Fruit fly (Drosophila melanogaster) whole organism, embryonic: ENCODE measurements around the gene nan.
A peak's percentile ranks its signal among the peaks of the same experiment; 100 is the strongest.

Source experiments
- ATbp ChIP-seq: fragments of 200-800 bp; sonication (Bioruptor generic); optimal IDR thresholded peaks from 2 replicates; lab custom pipeline; 2017; ENCODE audit warnings: missing biosample characterization, mild to moderate bottlenecking, missing genetic modification characterization, missing genetic modification reagents
- Blimp-1 ChIP-seq: fragments of 200-800 bp; sonication (Bioruptor generic); optimal IDR thresholded peaks from 3 replicates; lab custom pipeline; 2018; ENCODE audit warnings: missing biosample characterization, missing genetic modification characterization, mild to moderate bottlenecking, moderate library complexity, missing genetic modification reagents
- CG10267 ChIP-seq: fragments of 200-800 bp; sonication (Bioruptor generic); optimal IDR thresholded peaks from 2 replicates; lab custom pipeline; 2018; ENCODE audit warnings: missing biosample characterization, mild to moderate bottlenecking, missing genetic modification characterization, moderate library complexity
- CG11504 ChIP-seq: fragments of 200-800 bp; sonication (Bioruptor generic); optimal IDR thresholded peaks from 3 replicates; lab custom pipeline; 2019; ENCODE audit warnings: missing biosample characterization, mild to moderate bottlenecking, missing genetic modification characterization, moderate library complexity
- CG12236 ChIP-seq: fragments of 200-800 bp; sonication (Bioruptor generic); optimal IDR thresholded peaks from 2 replicates; lab custom pipeline; 2016; ENCODE audit warnings: missing biosample characterization, missing genetic modification characterization
- CG1233 ChIP-seq: fragments of 200-800 bp; sonication (Bioruptor generic); optimal IDR thresholded peaks from 4 replicates; lab custom pipeline; 2018; ENCODE audit warnings: missing biosample characterization, mild to moderate bottlenecking, missing genetic modification characterization
- CG1529 ChIP-seq: fragments of 200-800 bp; sonication (Bioruptor generic); optimal IDR thresholded peaks from 3 replicates; lab custom pipeline; 2018; ENCODE audit warnings: missing biosample characterization, missing genetic modification characterization
- CG15479 ChIP-seq: fragments of 200-800 bp; sonication (Bioruptor generic); optimal IDR thresholded peaks from 3 replicates; lab custom pipeline; 2019; ENCODE audit warnings: missing biosample characterization, mild to moderate bottlenecking, missing genetic modification characterization, moderate library complexity
- CG1603 ChIP-seq: fragments of 200-800 bp; sonication (Bioruptor generic); optimal IDR thresholded peaks from 2 replicates; lab custom pipeline; 2019; ENCODE audit warnings: missing biosample characterization, mild to moderate bottlenecking, missing genetic modification characterization, moderate library complexity
- CG17328 ChIP-seq: fragments of 200-800 bp; sonication (Bioruptor generic); IDR thresholded peaks from 2 replicates; pipeline ENCODE4 v1.3.6; 2022; ENCODE audit warnings: missing biosample characterization, missing genetic modification characterization
- CG18262 ChIP-seq: fragments of 200-800 bp; optimal IDR thresholded peaks from 3 replicates; lab custom pipeline; 2019; ENCODE audit warnings: missing biosample characterization, mild to moderate bottlenecking, missing genetic modification characterization, moderate library complexity
- CG1832 ChIP-seq: fragments of 200-800 bp; sonication (Bioruptor generic); optimal IDR thresholded peaks from 2 replicates; lab custom pipeline; 2017; ENCODE audit warnings: missing biosample characterization, mild to moderate bottlenecking, missing genetic modification characterization, inconsistent platforms
- CG2678 ChIP-seq: fragments of 200-800 bp; sonication (Bioruptor generic); optimal IDR thresholded peaks from 3 replicates; lab custom pipeline; 2019; ENCODE audit warnings: missing biosample characterization, mild to moderate bottlenecking, missing genetic modification characterization, moderate library complexity
- CG2712 ChIP-seq: fragments of 200-800 bp; optimal IDR thresholded peaks from 3 replicates; lab custom pipeline; 2019; ENCODE audit warnings: missing biosample characterization, mild to moderate bottlenecking, missing genetic modification characterization, moderate library complexity
- CG2875 ChIP-seq: fragments of 200-800 bp; sonication (Bioruptor generic); optimal IDR thresholded peaks from 2 replicates; lab custom pipeline; 2017; ENCODE audit warnings: missing biosample characterization, mild to moderate bottlenecking, missing genetic modification characterization, missing genetic modification reagents
- CG33557 ChIP-seq: fragments of 200-800 bp; sonication (Bioruptor generic); optimal IDR thresholded peaks from 2 replicates; lab custom pipeline; 2019; ENCODE audit warnings: missing biosample characterization, mild to moderate bottlenecking, missing genetic modification characterization, moderate library complexity
- CG7271 ChIP-seq: fragments of 200-800 bp; sonication (Bioruptor generic); optimal IDR thresholded peaks from 2 replicates; lab custom pipeline; 2018; ENCODE audit warnings: missing biosample characterization, mild to moderate bottlenecking, missing genetic modification characterization, moderate library complexity
- CG7839 ChIP-seq: fragments of 200-800 bp; sonication (Bioruptor generic); optimal IDR thresholded peaks from 3 replicates; lab custom pipeline; 2018; ENCODE audit warnings: missing biosample characterization, mild to moderate bottlenecking, missing genetic modification characterization, moderate library complexity
- CG8359 ChIP-seq: fragments of 200-800 bp; sonication (Bioruptor generic); optimal IDR thresholded peaks from 2 replicates; lab custom pipeline; 2017; ENCODE audit warnings: missing biosample characterization, mild to moderate bottlenecking, missing genetic modification characterization, borderline replicate concordance
- CG8388 ChIP-seq: fragments of 200-800 bp; sonication (Bioruptor generic); optimal IDR thresholded peaks from 2 replicates; lab custom pipeline; 2019; ENCODE audit warnings: missing biosample characterization, mild to moderate bottlenecking, missing genetic modification characterization, moderate library complexity
- CG8924 ChIP-seq: fragments of 200-800 bp; optimal IDR thresholded peaks from 3 replicates; lab custom pipeline; 2019; ENCODE audit warnings: missing biosample characterization, mild to moderate bottlenecking, missing genetic modification characterization, moderate library complexity
- CG9797 ChIP-seq: fragments of 200-800 bp; sonication (Bioruptor generic); optimal IDR thresholded peaks from 3 replicates; lab custom pipeline; 2018; ENCODE audit warnings: missing biosample characterization, mild to moderate bottlenecking, missing genetic modification characterization
- CTCF ChIP-seq: fragments of 200-800 bp; sonication (Bioruptor generic); optimal IDR thresholded peaks from 2 replicates; lab custom pipeline; 2017; ENCODE audit warnings: missing biosample characterization, mild to moderate bottlenecking, missing genetic modification characterization, moderate library complexity
- CoRest ChIP-seq: fragments of 200-800 bp; sonication (Bioruptor generic); optimal IDR thresholded peaks from 3 replicates; lab custom pipeline; 2018; ENCODE audit warnings: missing biosample characterization, mild to moderate bottlenecking, missing genetic modification characterization, moderate library complexity
- Hr51 ChIP-seq, 2 experiments: fragments of 200-800 bp; sonication (Bioruptor generic); optimal IDR thresholded peaks; 2 replicates in 1 of 2; 3 replicates in 1 of 2; lab custom pipeline; 2016 to 2018; ENCODE audit warnings: missing biosample characterization in 2 of 2, missing genetic modification characterization in 2 of 2, mild to moderate bottlenecking in 1 of 2, moderate library complexity in 1 of 2
- NfI ChIP-seq: fragments of 200-800 bp; sonication (Bioruptor generic); optimal IDR thresholded peaks from 3 replicates; lab custom pipeline; 2018; ENCODE audit warnings: missing biosample characterization, mild to moderate bottlenecking, missing genetic modification characterization, moderate library complexity
- Ssrp ChIP-seq: fragments of 200-800 bp; sonication (Bioruptor generic); optimal IDR thresholded peaks from 2 replicates; lab custom pipeline; 2018; ENCODE audit warnings: missing biosample characterization, mild to moderate bottlenecking, missing genetic modification characterization, moderate library complexity
- ara ChIP-seq: fragments of 200-800 bp; sonication (Bioruptor generic); IDR thresholded peaks from 2 replicates; pipeline ENCODE4 v1.3.6; 2022; ENCODE audit warnings: missing biosample characterization, missing genetic modification characterization
- bsh ChIP-seq, 2 experiments: fragments of 200-800 bp; sonication (Bioruptor generic); optimal IDR thresholded peaks; 2 replicates each; lab custom pipeline; 2017 to 2018; ENCODE audit warnings: mild to moderate bottlenecking in 2 of 2, missing biosample characterization in 2 of 2, missing genetic modification characterization in 2 of 2, moderate library complexity in 1 of 2
- cad ChIP-seq: fragments of >200 bp; optimal IDR thresholded peaks from 2 replicates; lab custom pipeline; 2017; ENCODE audit warnings: missing biosample characterization, missing genetic modification characterization
- dan ChIP-seq: fragments of 200-800 bp; sonication (Bioruptor generic); IDR thresholded peaks from 2 replicates; pipeline ENCODE4 v1.3.6; 2022; ENCODE audit warnings: missing biosample characterization, missing genetic modification characterization
- dmrt11E ChIP-seq: fragments of 200-800 bp; sonication (Bioruptor generic); optimal IDR thresholded peaks from 3 replicates; lab custom pipeline; 2018; ENCODE audit warnings: missing biosample characterization, mild to moderate bottlenecking, missing genetic modification characterization, moderate library complexity
- dmrt99B ChIP-seq: fragments of 200-800 bp; sonication (Bioruptor generic); optimal IDR thresholded peaks from 2 replicates; lab custom pipeline; 2018; ENCODE audit warnings: missing biosample characterization, mild to moderate bottlenecking, missing genetic modification characterization, moderate library complexity
- fd3F ChIP-seq: fragments of 200-800 bp; sonication (Bioruptor generic); optimal IDR thresholded peaks from 2 replicates; lab custom pipeline; 2018; ENCODE audit warnings: missing biosample characterization, mild to moderate bottlenecking, missing genetic modification characterization, moderate library complexity
- fd64A ChIP-seq: fragments of 200-800 bp; sonication (Bioruptor generic); optimal IDR thresholded peaks from 3 replicates; lab custom pipeline; 2018; ENCODE audit warnings: missing biosample characterization, mild to moderate bottlenecking, missing genetic modification characterization
- fd96Cb ChIP-seq: fragments of 200-800 bp; sonication (Bioruptor generic); optimal IDR thresholded peaks from 2 replicates; lab custom pipeline; 2018; ENCODE audit warnings: missing biosample characterization, mild to moderate bottlenecking, missing genetic modification characterization, moderate library complexity
- gem ChIP-seq: fragments of 200-800 bp; sonication (Bioruptor generic); optimal IDR thresholded peaks from 2 replicates; lab custom pipeline; 2019; ENCODE audit warnings: missing biosample characterization, mild to moderate bottlenecking, missing genetic modification characterization, moderate library complexity
- jigr1 ChIP-seq: fragments of 200-800 bp; sonication (Bioruptor generic); IDR thresholded peaks from 3 replicates; pipeline ENCODE4 v1.3.6; 2022; ENCODE audit warnings: missing biosample characterization, missing genetic modification characterization
- kni ChIP-seq: fragments of 200-800 bp; sonication (Bioruptor generic); optimal IDR thresholded peaks from 3 replicates; lab custom pipeline; 2017; ENCODE audit warnings: mild to moderate bottlenecking, missing biosample characterization, missing genetic modification reagents, missing genetic modification characterization
- lola ChIP-seq, 3 experiments: fragments of >200 bp in 2 of 3; fragments of 200-800 bp in 1 of 3; sonication (Bioruptor generic) in 1 of 3; optimal IDR thresholded peaks; 2 replicates each; lab custom pipeline; 2017 to 2019; ENCODE audit warnings: missing biosample characterization in 3 of 3, missing genetic modification characterization in 3 of 3, mild to moderate bottlenecking in 1 of 3, moderate library complexity in 1 of 3
- odd ChIP-seq: fragments of 200-800 bp; sonication (Bioruptor generic); optimal IDR thresholded peaks from 2 replicates; lab custom pipeline; 2017; ENCODE audit warnings: missing biosample characterization, mild to moderate bottlenecking, missing genetic modification characterization
- onecut ChIP-seq: fragments of 200-800 bp; sonication (Bioruptor generic); IDR thresholded peaks from 2 replicates; pipeline ENCODE4 v1.3.6; 2022; ENCODE audit warnings: missing biosample characterization, missing genetic modification characterization
- pnt ChIP-seq: fragments of 200-800 bp; sonication (Bioruptor generic); optimal IDR thresholded peaks from 3 replicates; lab custom pipeline; 2016; ENCODE audit warnings: missing biosample characterization, missing genetic modification characterization
- slou ChIP-seq: fragments of 200-800 bp; sonication (Bioruptor generic); optimal IDR thresholded peaks from 3 replicates; lab custom pipeline; 2016; ENCODE audit warnings: missing biosample characterization, missing genetic modification characterization
- sug ChIP-seq: fragments of 200-800 bp; optimal IDR thresholded peaks from 2 replicates; lab custom pipeline; 2019; ENCODE audit warnings: missing biosample characterization, mild to moderate bottlenecking, missing genetic modification characterization, moderate library complexity
- tap ChIP-seq: fragments of 200-800 bp; optimal IDR thresholded peaks from 3 replicates; lab custom pipeline; 2019; ENCODE audit warnings: missing biosample characterization, mild to moderate bottlenecking, missing genetic modification characterization, moderate library complexity
- tll ChIP-seq, 2 experiments: fragments of 200-800 bp in 1 of 2; fragments of >200 bp in 1 of 2; sonication (Bioruptor generic) in 1 of 2; optimal IDR thresholded peaks; 2 replicates each; lab custom pipeline; 2017 to 2019; ENCODE audit warnings: missing biosample characterization in 2 of 2, missing genetic modification characterization in 2 of 2, mild to moderate bottlenecking in 1 of 2, moderate library complexity in 1 of 2
- twi ChIP-seq: fragments of 200-800 bp; optimal IDR thresholded peaks from 2 replicates; lab custom pipeline; 2019; ENCODE audit warnings: missing biosample characterization, mild to moderate bottlenecking, missing genetic modification characterization, moderate library complexity

The nan gene

DNA sequence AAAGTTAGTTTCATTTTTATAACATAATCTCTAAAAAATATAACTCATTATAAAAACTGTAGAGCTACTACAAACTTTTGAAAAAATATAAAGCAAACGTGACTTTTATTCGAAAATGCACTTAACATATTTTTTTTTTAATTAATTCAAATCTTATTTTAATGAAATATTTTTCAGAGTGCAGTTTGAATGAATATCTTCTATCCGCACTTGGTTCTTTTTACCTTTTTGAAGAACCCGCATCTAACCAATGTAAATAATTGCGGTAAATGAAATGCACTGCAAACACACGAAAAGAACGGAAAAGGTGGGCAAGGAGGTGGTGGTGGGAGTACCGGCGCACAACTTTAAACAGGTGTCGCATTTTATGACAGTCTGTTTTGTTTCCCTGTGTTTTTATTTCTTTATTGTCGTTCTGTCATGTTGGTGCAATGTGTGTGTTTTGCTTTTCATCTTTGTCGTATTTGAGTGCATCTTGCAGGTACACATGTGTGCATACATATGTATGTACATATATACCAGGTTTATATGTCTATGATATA lies 4.6 kb upstream of the nan start (continued):
- peak; percentile 4 for TF ChIP-seq CG2678 (tag; lab: Kevin White, UChicago)
- TF ChIP-seq fd3F (GFP tag; lab: Kevin White, UChicago) = no peak
- peak; percentile 61 for TF ChIP-seq gem (tag; lab: Kevin White, UChicago)
- peak; percentile 48 for TF ChIP-seq CG7271
- TF ChIP-seq lola (GFP tag; optimal IDR thresholded peaks at IDR 0.05; lab: Kevin White, UChicago) = peak in 1 of 3 experiments; percentile 27
- TF ChIP-seq twi = peak; percentile 95
- TF ChIP-seq fd96Cb (tag; lab: Kevin White, UChicago) = peak; percentile 0
- peak; percentile 27 for TF ChIP-seq CG8924 (tag; lab: Kevin White, UChicago)
- peak; percentile 24 for TF ChIP-seq CG33557
- TF ChIP-seq CG1529 (GFP tag; lab: Kevin White, UChicago) = peak; percentile 28
- TF ChIP-seq CG8388 = peak; percentile 59
- TF ChIP-seq pnt (GFP tag; lab: Kevin White, UChicago) = no peak
- no peak for TF ChIP-seq jigr1 (GFP tag; lab: Robert Waterston, UW)
- peak; percentile 61; the same call in 1 of the 2 replicates for TF ChIP-seq ara (GFP tag; lab: Robert Waterston, UW)
- TF ChIP-seq CG15479 (GFP tag; lab: Kevin White, UChicago) = peak; percentile 1
- TF ChIP-seq CG1233 (GFP tag; lab: Kevin White, UChicago) = peak; percentile 27
- TF ChIP-seq CG1832 (GFP tag; lab: Kevin White, UChicago) = no peak
- peak; percentile 21 for TF ChIP-seq odd (GFP tag; lab: Kevin White, UChicago)
- no peak for TF ChIP-seq dan (GFP tag; lab: Robert Waterston, UW)
- TF ChIP-seq CG8359 = peak; percentile 33
- TF ChIP-seq NfI (GFP tag; lab: Kevin White, UChicago) = no peak
- peak; percentile 8 for TF ChIP-seq CG12236
- TF ChIP-seq CG9797 (GFP tag; lab: Kevin White, UChicago) = no peak
- TF ChIP-seq onecut (GFP tag; lab: Robert Waterston, UW) = peak; percentile 7; the same call in 1 of the 2 replicates
- TF ChIP-seq fd64A (GFP tag; lab: Kevin White, UChicago) = peak; percentile 60
- TF ChIP-seq kni = peak; percentile 45
- TF ChIP-seq dmrt11E (tag; lab: Kevin White, UChicago) = peak; percentile 36
- TF ChIP-seq ATbp (GFP tag; lab: Kevin White, UChicago) = peak; percentile 75
- no peak for TF ChIP-seq sug (tag; lab: Kevin White, UChicago)
- peak; percentile 45 for TF ChIP-seq CG18262
- TF ChIP-seq CG17328 (GFP tag; lab: Robert Waterston, UW) = peak; percentile 20; the same call in 1 of the 2 replicates
- peak; percentile 29 for TF ChIP-seq CG7839 (tag; lab: Kevin White, UChicago)
- TF ChIP-seq cad (GFP tag; lab: Kevin White, UChicago) = peak; percentile 65
- TF ChIP-seq CG1603 = peak; percentile 36
- peak in 1 of 2 experiments; percentile 60 for TF ChIP-seq bsh (GFP tag; optimal IDR thresholded peaks at IDR 0.05; lab: Kevin White, UChicago)
- TF ChIP-seq CTCF (GFP tag; lab: Kevin White, UChicago) = no peak
- TF ChIP-seq CoRest = peak; percentile 14
- TF ChIP-seq CG2712 (tag; lab: Kevin White, UChicago) = peak; percentile 51
- TF ChIP-seq dmrt99B = peak; percentile 28
- peak; percentile 40 for TF ChIP-seq CG10267 (tag; lab: Kevin White, UChicago)
- TF ChIP-seq slou (GFP tag; lab: Kevin White, UChicago) = no peak
- TF ChIP-seq tap (tag; lab: Kevin White, UChicago) = peak; percentile 40
- peak; percentile 48 for TF ChIP-seq Blimp-1
- peak; percentile 43 for TF ChIP-seq CG11504
- peak; percentile 13 for TF ChIP-seq Ssrp (tag; lab: Kevin White, UChicago)
- TF ChIP-seq Hr51 (GFP tag; optimal IDR thresholded peaks at IDR 0.05; lab: Kevin White, UChicago) = peak in 1 of 2 experiments; percentile 47
- peak; percentile 46 for TF ChIP-seq CG2875
- peak in 1 of 2 experiments; percentile 40 for TF ChIP-seq tll (GFP tag; optimal IDR thresholded peaks at IDR 0.05; lab: Kevin White, UChicago)
